Worm (Caenorhabditis elegans): Measurements from ENCODE around the gene R04B5.6.

The R04B5.6 gene

DNA sequence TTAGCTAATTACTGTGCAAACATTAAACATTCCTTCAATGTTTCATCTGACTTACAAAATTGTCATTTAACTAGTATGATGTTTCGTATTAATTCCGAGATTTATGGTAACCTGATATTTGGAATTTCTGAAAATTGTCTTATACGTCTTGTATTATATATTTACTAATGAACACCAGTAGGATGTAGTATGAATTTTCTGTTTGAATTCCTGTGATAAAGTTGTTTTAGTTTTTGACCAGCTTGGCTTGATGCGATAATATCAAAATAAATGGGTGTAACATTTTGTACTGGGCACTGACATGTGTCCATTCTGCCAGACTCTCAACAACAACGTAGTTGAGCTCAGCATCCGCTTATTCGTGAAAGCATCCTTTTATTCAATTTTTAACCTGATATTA, at the start of gene R04B5.6:
Gene R04B5.6 (plus strand): TSS at position 301 of the 400 bp plus-strand sequence.
- no peak for TF ChIP-seq die-1 (tag; optimal IDR thresholded peaks at IDR 0.05)
- TF ChIP-seq gei-17 (GFP tag; optimal IDR thresholded peaks at IDR 0.05) = no peak
- TF ChIP-seq D2030.7 (GFP tag; IDR thresholded peaks at IDR 0.05) = no peak
- TF ChIP-seq B0336.3 (GFP tag; IDR thresholded peaks at IDR 0.05) = no peak
- TF ChIP-seq ztf-3 (GFP tag; optimal IDR thresholded peaks at IDR 0.05) = no peak
- no peak for TF ChIP-seq hrde-1 (tag; optimal IDR thresholded peaks at IDR 0.05; ENCODE audit: borderline replicate concordance)
- no peak for TF ChIP-seq F22D6.2 (tag; optimal IDR thresholded peaks at IDR 0.05)
- no peak for TF ChIP-seq Y56A3A.18 (GFP tag; IDR thresholded peaks at IDR 0.05)
- no peak for TF ChIP-seq B0035.1 (tag; optimal IDR thresholded peaks at IDR 0.05)
- no peak for TF ChIP-seq attf-5 (GFP tag; optimal IDR thresholded peaks at IDR 0.05)
- TF ChIP-seq egl-18 (GFP tag; IDR thresholded peaks at IDR 0.05) = no peak

DNA sequence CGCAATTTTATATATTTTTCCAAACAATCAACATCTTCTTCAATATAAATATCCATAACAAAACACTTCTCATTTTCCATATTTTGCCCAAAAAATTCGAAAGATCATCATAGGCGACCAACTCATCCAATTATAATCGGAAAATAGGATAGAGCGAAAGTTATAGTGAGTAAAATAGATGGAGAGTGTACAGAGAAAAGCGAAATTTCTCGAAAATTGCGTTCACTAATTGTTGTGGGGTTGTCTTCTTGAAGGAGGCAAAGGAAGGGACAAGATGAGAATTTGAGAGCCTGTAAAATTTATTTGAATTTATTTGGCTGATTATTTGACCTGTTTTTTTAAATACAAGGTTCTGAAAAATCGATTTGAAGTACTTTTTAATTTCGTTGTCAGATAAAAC, 49.4 kb upstream of the R04B5.6 start:
- TF ChIP-seq zim-3 (tag; optimal IDR thresholded peaks at IDR 0.05) (no peak), rpc-1 (optimal IDR thresholded peaks at IDR 0.05) (no peak), rpc-1 (tag; optimal IDR thresholded peaks at IDR 0.05) (no peak), B0261.1 (tag; optimal IDR thresholded peaks at IDR 0.05) (no peak), hrde-1 (tag; optimal IDR thresholded peaks at IDR 0.05; ENCODE audit: borderline replicate concordance) (no peak), hmg-20 (GFP tag; IDR thresholded peaks at IDR 0.05) (no peak)

DNA sequence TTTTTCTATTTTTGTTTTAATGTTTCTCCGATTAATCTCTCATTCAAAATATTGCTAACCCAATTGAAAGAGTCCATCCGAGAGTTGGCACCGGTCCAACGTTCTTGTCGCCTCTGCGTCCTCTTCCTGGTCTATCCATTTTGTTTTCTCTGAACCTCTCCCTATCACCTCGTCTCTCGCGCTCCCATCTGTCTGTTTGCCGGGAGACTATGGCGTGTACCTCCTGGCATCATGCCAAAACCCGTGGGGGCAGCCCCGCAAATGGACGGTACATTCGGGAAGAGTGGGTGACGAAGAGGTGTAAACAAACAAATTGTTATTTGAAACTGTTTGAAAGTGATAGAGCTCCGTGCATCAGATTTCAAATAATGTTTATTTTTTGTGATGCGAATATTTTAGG, 48.7 kb upstream of the R04B5.6 start, which contains the start of gene T06E8.2:
Gene T06E8.2 (minus strand): TSS at position 139 of the 400 bp plus-strand sequence.
- TF ChIP-seq die-1 (tag; optimal IDR thresholded peaks at IDR 0.05) (peak; percentile 11), let-607 (tag; optimal IDR thresholded peaks at IDR 0.05) (no peak), hmg-1.2 (GFP tag; IDR thresholded peaks at IDR 0.05) (peak; percentile 61; the same call in 1 of the 2 replicates), lin-40 (tag; optimal IDR thresholded peaks at IDR 0.05) (peak; percentile 26), K12H6.12 (tag; optimal IDR thresholded peaks at IDR 0.05) (peak; percentile 31), snpc-1.1 (tag; optimal IDR thresholded peaks at IDR 0.05; ENCODE audit: insufficient read depth) (no peak), F49E8.2 (tag; optimal IDR thresholded peaks at IDR 0.05; ENCODE audit: insufficient read depth) (no peak), nfyb-1 (GFP tag; IDR thresholded peaks at IDR 0.05) (no peak), ccch-3 (GFP tag; optimal IDR thresholded peaks at IDR 0.05) (no peak), ceh-27 (GFP tag; optimal IDR thresholded peaks at IDR 0.05) (no peak), akir-1 (GFP tag; optimal IDR thresholded peaks at IDR 0.05) (no peak), nhr-80 (tag; optimal IDR thresholded peaks at IDR 0.05) (no peak), somi-1 (GFP tag; optimal IDR thresholded peaks at IDR 0.05) (peak; percentile 66), tbx-9 (tag; optimal IDR thresholded peaks at IDR 0.05; ENCODE audit: borderline replicate concordance) (no peak), chd-7 (tag; optimal IDR thresholded peaks at IDR 0.05) (peak; percentile 52), efl-1 (GFP tag; optimal IDR thresholded peaks at IDR 0.05) (no peak), cebp-1 (GFP tag; IDR thresholded peaks at IDR 0.05) (no peak), cebp-1 (tag; optimal IDR thresholded peaks at IDR 0.05) (peak; percentile 12), Y53G8AR.9 (GFP tag; conservative IDR thresholded peaks at IDR 0.05) (0 out of 2 replicates have a peak, but pooled peaks have one; percentile 31)

DNA sequence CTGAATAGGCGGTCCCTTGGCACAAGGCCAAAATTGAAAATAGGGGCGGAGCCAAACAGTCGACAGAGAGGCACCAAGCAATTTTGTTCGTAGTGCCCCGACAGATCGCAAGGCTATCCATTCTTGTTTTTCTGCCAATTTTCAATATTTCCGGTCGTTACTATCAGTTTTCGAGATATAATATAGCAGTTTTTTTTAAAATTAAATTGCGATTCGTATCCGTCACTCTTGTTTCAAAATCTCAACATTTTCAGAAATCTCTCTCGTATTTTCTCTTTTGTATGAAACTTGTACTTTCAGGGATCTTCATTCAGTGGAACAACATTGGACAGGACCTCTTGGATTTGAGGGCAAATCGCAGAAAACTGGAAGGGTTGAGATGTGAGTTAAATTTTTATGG, 47.9 kb upstream of the R04B5.6 start, which contains the start of gene F57A8.1:
Gene F57A8.1 (plus strand): TSS at position 301 of the 400 bp plus-strand sequence.
- no peak for TF ChIP-seq lag-1 (GFP tag; IDR thresholded peaks at IDR 0.05)
- TF ChIP-seq F22D6.2 (tag; optimal IDR thresholded peaks at IDR 0.05) = no peak
- TF ChIP-seq Y53G8AR.9 (GFP tag; conservative IDR thresholded peaks at IDR 0.05) = no peak
- no peak for TF ChIP-seq pha-4 (tag; optimal IDR thresholded peaks at IDR 0.05)
- no peak for TF ChIP-seq tlf-1 (GFP tag; optimal IDR thresholded peaks at IDR 0.05)
- no peak for TF ChIP-seq mxl-1 (tag; optimal IDR thresholded peaks at IDR 0.05)
- no peak for TF ChIP-seq bed-1 (GFP tag; IDR thresholded peaks at IDR 0.05)
- TF ChIP-seq tbx-9 (tag; optimal IDR thresholded peaks at IDR 0.05; ENCODE audit: borderline replicate concordance) = no peak
- TF ChIP-seq ekl-4 (GFP tag; IDR thresholded peaks at IDR 0.05) = no peak
- no peak for TF ChIP-seq cebp-1 (GFP tag; IDR thresholded peaks at IDR 0.05)
- no peak for TF ChIP-seq cebp-1 (tag; optimal IDR thresholded peaks at IDR 0.05)

All from whole organism, young adult.